Fruit fly (Drosophila melanogaster) whole organism, embryonic: ENCODE results near the gene CG6325.

Experiments used
- Blimp-1 ChIP-seq: fragments of 200-800 bp; sonication (Bioruptor generic); optimal IDR thresholded peaks from 3 replicates; lab custom pipeline; 2018; ENCODE audit warnings: missing biosample characterization, missing genetic modification characterization, mild to moderate bottlenecking, moderate library complexity, missing genetic modification reagents
- CG11398 ChIP-seq: fragments of 200-800 bp; sonication (Bioruptor generic); optimal IDR thresholded peaks from 2 replicates; lab custom pipeline; 2016; ENCODE audit warnings: missing biosample characterization, missing genetic modification characterization
- CG12769 ChIP-seq: fragments of 200-800 bp; sonication (Bioruptor generic); optimal IDR thresholded peaks from 2 replicates; lab custom pipeline; 2019; ENCODE audit warnings: missing biosample characterization, mild to moderate bottlenecking, missing genetic modification characterization, moderate library complexity
- CG13287 ChIP-seq: fragments of 200-800 bp; sonication (Bioruptor generic); IDR thresholded peaks from 2 replicates; pipeline ENCODE4 v1.3.6; 2022; ENCODE audit warnings: missing biosample characterization, missing genetic modification characterization; ENCODE audit not compliant: partially characterized antibody
- CG31441 ChIP-seq: fragments of 200-800 bp; sonication (Bioruptor generic); IDR thresholded peaks from 2 replicates; pipeline ENCODE4 v1.3.6; 2022; ENCODE audit warnings: missing biosample characterization, missing genetic modification characterization
- CG3726 ChIP-seq: fragments of 200-800 bp; sonication (Bioruptor generic); IDR thresholded peaks from 3 replicates; pipeline ENCODE4, ENCODE4 v1.3.6; 2022; ENCODE audit warnings: missing biosample characterization, missing genetic modification characterization
- CG6689 ChIP-seq: fragments of 200-800 bp; sonication (Bioruptor generic); IDR thresholded peaks from 2 replicates; pipeline ENCODE4 v1.3.6; 2022; ENCODE audit warnings: missing biosample characterization, missing genetic modification characterization
- CG6791 ChIP-seq: fragments of 200-800 bp; sonication (Bioruptor generic); IDR thresholded peaks from 3 replicates; pipeline ENCODE4 v1.3.6; 2022; ENCODE audit warnings: missing biosample characterization, missing genetic modification characterization; ENCODE audit not compliant: partially characterized antibody
- CG7745 ChIP-seq: fragments of 200-800 bp; sonication (Bioruptor generic); optimal IDR thresholded peaks from 2 replicates; lab custom pipeline; 2018; ENCODE audit warnings: missing biosample characterization, mild to moderate bottlenecking, missing genetic modification characterization, moderate library complexity
- CG7786 ChIP-seq: fragments of 200-800 bp; sonication (Bioruptor generic); optimal IDR thresholded peaks from 2 replicates; lab custom pipeline; 2016; ENCODE audit warnings: missing biosample characterization, missing genetic modification characterization
- CG8290 ChIP-seq, 3 experiments: fragments of 200-800 bp; sonication (Bioruptor generic); optimal IDR thresholded peaks; 2 replicates each; lab custom pipeline; 2016 to 2019; ENCODE audit warnings: missing biosample characterization in 3 of 3, missing genetic modification characterization in 3 of 3, mild to moderate bottlenecking in 2 of 3, moderate library complexity in 1 of 3
- CTCF ChIP-seq: fragments of 200-800 bp; sonication (Bioruptor generic); optimal IDR thresholded peaks from 2 replicates; lab custom pipeline; 2017; ENCODE audit warnings: missing biosample characterization, mild to moderate bottlenecking, missing genetic modification characterization, moderate library complexity
- Doc3 ChIP-seq: fragments of 200-800 bp; sonication (Bioruptor generic); IDR thresholded peaks from 3 replicates; pipeline ENCODE4 v1.3.6; 2022; ENCODE audit warnings: missing biosample characterization, missing genetic modification characterization; ENCODE audit not compliant: partially characterized antibody
- E2f2 ChIP-seq: fragments of 200-800 bp; sonication (Bioruptor generic); IDR thresholded peaks from 2 replicates; pipeline ENCODE4 v1.3.6; 2022; ENCODE audit warnings: missing biosample characterization, missing genetic modification characterization
- Ets65A ChIP-seq: fragments of 200-800 bp; sonication (Bioruptor generic); peaks from one replicate; lab custom pipeline; 2016; ENCODE audit warnings: missing biosample characterization, missing genetic modification characterization
- H15 ChIP-seq: fragments of 200-800 bp; sonication (Bioruptor generic); IDR thresholded peaks from 3 replicates; pipeline ENCODE4 v1.3.6; 2022; ENCODE audit warnings: missing biosample characterization, missing genetic modification characterization
- HLH4C ChIP-seq: fragments of 200-800 bp; sonication (Bioruptor generic); IDR thresholded peaks from 3 replicates; pipeline ENCODE4 v1.3.6; 2022; ENCODE audit warnings: missing biosample characterization, missing genetic modification characterization; ENCODE audit not compliant: partially characterized antibody
- Jarid2 ChIP-seq: fragments of 200-800 bp; sonication (Bioruptor generic); optimal IDR thresholded peaks from 3 replicates; lab custom pipeline; 2017; ENCODE audit warnings: mild to moderate bottlenecking, missing biosample characterization, missing genetic modification reagents, missing genetic modification characterization
- Max ChIP-seq: fragments of 200-800 bp; sonication (Bioruptor generic); optimal IDR thresholded peaks from 2 replicates; lab custom pipeline; 2016; ENCODE audit warnings: missing biosample characterization, mild to moderate bottlenecking, missing genetic modification characterization
- Med ChIP-seq: fragments of 200-800 bp; sonication (Bioruptor generic); peaks from one replicate; lab custom pipeline; 2016; ENCODE audit warnings: missing biosample characterization, missing genetic modification characterization, mild to moderate bottlenecking, inconsistent platforms, moderate library complexity
- Pdp1 ChIP-seq, 2 experiments: fragments of 200-800 bp; sonication (Bioruptor generic); optimal IDR thresholded peaks; 3 replicates each; lab custom pipeline; 2016; ENCODE audit warnings: missing biosample characterization in 2 of 2, missing genetic modification characterization in 2 of 2, mild to moderate bottlenecking in 1 of 2, moderate library complexity in 1 of 2
- ato ChIP-seq: fragments of 200-800 bp; sonication (Bioruptor generic); IDR thresholded peaks from 2 replicates; pipeline ENCODE4 v1.3.6; 2022; ENCODE audit warnings: missing biosample characterization, missing genetic modification characterization; ENCODE audit not compliant: partially characterized antibody
- bbx ChIP-seq: fragments of 200-800 bp; sonication (Bioruptor generic); IDR thresholded peaks from 2 replicates; pipeline ENCODE4 v1.3.6; 2022; ENCODE audit warnings: missing biosample characterization, missing genetic modification characterization; ENCODE audit not compliant: partially characterized antibody
- chinmo ChIP-seq: fragments of 200-800 bp; sonication (Bioruptor generic); IDR thresholded peaks from 4 replicates; pipeline ENCODE4 v1.3.6; 2022; ENCODE audit warnings: missing biosample characterization, missing genetic modification characterization; ENCODE audit not compliant: partially characterized antibody
- crc ChIP-seq: fragments of 200-800 bp; sonication (Bioruptor generic); optimal IDR thresholded peaks from 2 replicates; lab custom pipeline; 2016; ENCODE audit warnings: missing biosample characterization, missing genetic modification characterization
- cwo ChIP-seq: fragments of 200-800 bp; sonication (Bioruptor generic); optimal IDR thresholded peaks from 3 replicates; lab custom pipeline; 2017; ENCODE audit warnings: missing biosample characterization, missing genetic modification characterization, mild to moderate bottlenecking, moderate library complexity, missing genetic modification reagents
- gcm2 ChIP-seq: fragments of 200-800 bp; sonication (Bioruptor generic); optimal IDR thresholded peaks from 2 replicates; lab custom pipeline; 2016; ENCODE audit warnings: missing biosample characterization, missing genetic modification characterization
- gfzf ChIP-seq: fragments of 200-800 bp; sonication (Bioruptor generic); optimal IDR thresholded peaks from 2 replicates; lab custom pipeline; 2016; ENCODE audit warnings: missing biosample characterization, mild to moderate bottlenecking, missing genetic modification characterization, moderate library complexity
- inv ChIP-seq: fragments of 200-800 bp; sonication (Bioruptor generic); IDR thresholded peaks from 2 replicates; pipeline ENCODE4 v1.3.6; 2022; ENCODE audit warnings: missing biosample characterization, missing genetic modification characterization; ENCODE audit not compliant: partially characterized antibody
- kah ChIP-seq: fragments of 200-800 bp; sonication (Bioruptor generic); optimal IDR thresholded peaks from 2 replicates; lab custom pipeline; 2018; ENCODE audit warnings: missing biosample characterization, mild to moderate bottlenecking, missing genetic modification characterization
- otp ChIP-seq: fragments of 200-800 bp; sonication (Bioruptor generic); IDR thresholded peaks from 3 replicates; pipeline ENCODE4, ENCODE4 v1.3.6; 2022; ENCODE audit warnings: missing biosample characterization, missing genetic modification characterization
- rib ChIP-seq: fragments of 200-800 bp; sonication (Bioruptor generic); IDR thresholded peaks from 2 replicates; pipeline ENCODE4 v1.3.6; 2022; ENCODE audit warnings: missing biosample characterization, missing genetic modification characterization
- sr ChIP-seq: fragments of 200-800 bp; sonication (Bioruptor generic); IDR thresholded peaks from 3 replicates; pipeline ENCODE4 v1.3.6; 2022; ENCODE audit warnings: missing biosample characterization, missing genetic modification characterization
- stwl ChIP-seq: fragments of 200-800 bp; sonication (Bioruptor generic); optimal IDR thresholded peaks from 3 replicates; lab custom pipeline; 2018; ENCODE audit warnings: missing biosample characterization, mild to moderate bottlenecking, missing genetic modification characterization, moderate library complexity
- twi ChIP-seq: fragments of 200-800 bp; optimal IDR thresholded peaks from 2 replicates; lab custom pipeline; 2019; ENCODE audit warnings: missing biosample characterization, mild to moderate bottlenecking, missing genetic modification characterization, moderate library complexity
- zfh2 ChIP-seq: fragments of 200-800 bp; sonication (Bioruptor generic); optimal IDR thresholded peaks from 2 replicates; lab custom pipeline; 2016; ENCODE audit warnings: missing biosample characterization, missing genetic modification characterization

CG6325 gene

dm6 chr3R:10389877-10390468 lies 17.1 kb downstream of the CG6325 start:
- TF ChIP-seq CG8290 (GFP tag; optimal IDR thresholded peaks at IDR 0.05; lab: Kevin White, UChicago) (no peak), CG8290 (tag; optimal IDR thresholded peaks at IDR 0.05; lab: Kevin White, UChicago) (peak in 1 of 2 experiments; percentile 1), gcm2 (GFP tag; lab: Kevin White, UChicago) (no peak), H15 (no peak), CG12769 (peak; percentile 71), bbx (GFP tag; lab: Robert Waterston, UW) (0 out of 2 replicates have a peak, but pooled peaks have one; percentile 20), Med (GFP tag; lab: Kevin White, UChicago) (peak; percentile 75), otp (GFP tag; lab: Robert Waterston, UW) (no peak), CG7745 (tag; lab: Kevin White, UChicago) (no peak), rib (GFP tag; lab: Robert Waterston, UW) (0 out of 2 replicates have a peak, but pooled peaks have one; percentile 25), Jarid2 (GFP tag; lab: Kevin White, UChicago) (no peak), CG6791 (GFP tag; lab: Robert Waterston, UW) (no peak), Ets65A (peak; percentile 46), CG13287 (GFP tag; lab: Robert Waterston, UW) (peak; percentile 56; the same call in 1 of the 2 replicates), ato (GFP tag; lab: Robert Waterston, UW) (peak; percentile 36; the same call in 1 of the 2 replicates), sr (peak; percentile 69), Max (GFP tag; lab: Kevin White, UChicago) (no peak), twi (no peak), crc (GFP tag; lab: Kevin White, UChicago) (no peak), stwl (peak; percentile 83), CG3726 (GFP tag; lab: Robert Waterston, UW) (no peak), CG6689 (no peak), CG7786 (GFP tag; lab: Kevin White, UChicago) (no peak), CTCF (GFP tag; lab: Kevin White, UChicago) (no peak), Doc3 (0 out of 3 replicates have a peak, but pooled peaks have one; percentile 31), chinmo (GFP tag; lab: Robert Waterston, UW) (0 out of 4 replicates have a peak, but pooled peaks have one; percentile 46), zfh2 (GFP tag; lab: Kevin White, UChicago) (no peak), Blimp-1 (no peak), inv (0 out of 2 replicates have a peak, but pooled peaks have one; percentile 9), E2f2 (GFP tag; lab: Robert Waterston, UW) (no peak), cwo (GFP tag; lab: Kevin White, UChicago) (peak; percentile 97), gfzf (peak; percentile 38)
- TF ChIP-seq, all 482 proteins: peak for 15

DNA sequence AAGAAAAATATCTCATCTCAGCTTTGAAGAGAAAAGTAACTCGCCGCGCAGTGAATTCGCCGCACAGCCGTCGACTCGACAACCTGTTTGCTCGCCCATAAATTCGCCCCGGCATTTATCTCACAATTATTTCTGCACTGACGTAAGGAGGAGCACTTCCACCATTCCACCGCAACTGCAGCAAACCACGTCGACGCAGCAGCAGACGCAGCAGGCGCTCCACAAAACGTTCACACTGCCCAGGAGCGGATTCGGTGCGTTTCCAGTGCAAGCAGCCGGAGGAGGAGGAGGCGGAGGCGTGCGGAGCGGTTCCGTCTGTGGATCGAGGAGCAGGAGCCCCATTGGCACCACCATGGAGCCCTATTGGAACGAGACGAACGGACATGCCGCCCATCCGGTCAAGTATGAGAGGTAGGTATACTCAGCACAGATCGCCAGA lies 18.0 kb downstream of the CG6325 start:
- TF ChIP-seq HLH4C = no peak
- peak; percentile 41 for TF ChIP-seq Ets65A
- TF ChIP-seq Med (GFP tag; lab: Kevin White, UChicago) = peak; percentile 58
- no peak for TF ChIP-seq CG11398 (GFP tag; lab: Kevin White, UChicago)
- TF ChIP-seq kah = peak; percentile 92
- TF ChIP-seq CG31441 (GFP tag; lab: Robert Waterston, UW) = no peak
- TF ChIP-seq Pdp1 (GFP tag; optimal IDR thresholded peaks at IDR 0.05; lab: Kevin White, UChicago) = peak in 1 of 2 experiments; percentile 29
